Worm (Caenorhabditis elegans) whole organism, midembryonic: Measurements from ENCODE around the gene B0457.2.

Source experiments
- T22C8.4 ChIP-seq: fragments of 200-800 bp; sonication (Bioruptor generic); IDR thresholded peaks from 2 replicates; pipeline ENCODE4 v1.3.6; 2022; ENCODE audit warnings: missing genetic modification characterization, missing compliant biosample characterization
- cog-1 ChIP-seq: sonication (generic microtip); optimal IDR thresholded peaks from 2 replicates; lab custom pipeline; 2016; ENCODE audit warnings: missing genetic modification characterization, missing compliant biosample characterization
- flt-1 ChIP-seq: fragments of 200-800 bp; sonication (Bioruptor generic); IDR thresholded peaks from 2 replicates; pipeline ENCODE4 v1.3.6; 2022; ENCODE audit warnings: missing genetic modification characterization, missing compliant biosample characterization
- klf-2 ChIP-seq: fragments of 200-800 bp; sonication (Bioruptor generic); conservative IDR thresholded peaks from 2 replicates; pipeline ENCODE4 v1.3.6; 2022; ENCODE audit warnings: missing genetic modification reagents, missing genetic modification characterization, missing compliant biosample characterization
- med-1 ChIP-seq: sonication (generic microtip); optimal IDR thresholded peaks from 2 replicates; lab custom pipeline; 2017; ENCODE audit warnings: missing genetic modification characterization, mild to moderate bottlenecking, missing compliant biosample characterization, antibody characterized with exemption, missing genetic modification reagents; ENCODE audit not compliant: insufficient read depth
- ref-1 ChIP-seq: fragments of 200-800 bp; sonication (Bioruptor generic); conservative IDR thresholded peaks from 2 replicates; pipeline ENCODE4 v1.3.6; 2022; ENCODE audit warnings: missing genetic modification reagents, missing genetic modification characterization, missing compliant biosample characterization
- tab-1 ChIP-seq: fragments of 200-800 bp; sonication (Bioruptor generic); IDR thresholded peaks from 2 replicates; pipeline ENCODE4 v1.3.6; 2022; ENCODE audit warnings: missing genetic modification characterization, missing compliant biosample characterization
- ztf-23 ChIP-seq: fragments of 200-800 bp; sonication (Bioruptor generic); IDR thresholded peaks from 2 replicates; pipeline ENCODE4 v1.3.6; 2022; ENCODE audit warnings: missing genetic modification reagents, missing genetic modification characterization, missing compliant biosample characterization
- ztf-29 ChIP-seq: fragments of 200-800 bp; sonication (Bioruptor generic); IDR thresholded peaks from 2 replicates; pipeline ENCODE4 v1.3.6; 2022; ENCODE audit warnings: missing genetic modification reagents, missing genetic modification characterization, missing compliant biosample characterization

B0457.2 gene

DNA sequence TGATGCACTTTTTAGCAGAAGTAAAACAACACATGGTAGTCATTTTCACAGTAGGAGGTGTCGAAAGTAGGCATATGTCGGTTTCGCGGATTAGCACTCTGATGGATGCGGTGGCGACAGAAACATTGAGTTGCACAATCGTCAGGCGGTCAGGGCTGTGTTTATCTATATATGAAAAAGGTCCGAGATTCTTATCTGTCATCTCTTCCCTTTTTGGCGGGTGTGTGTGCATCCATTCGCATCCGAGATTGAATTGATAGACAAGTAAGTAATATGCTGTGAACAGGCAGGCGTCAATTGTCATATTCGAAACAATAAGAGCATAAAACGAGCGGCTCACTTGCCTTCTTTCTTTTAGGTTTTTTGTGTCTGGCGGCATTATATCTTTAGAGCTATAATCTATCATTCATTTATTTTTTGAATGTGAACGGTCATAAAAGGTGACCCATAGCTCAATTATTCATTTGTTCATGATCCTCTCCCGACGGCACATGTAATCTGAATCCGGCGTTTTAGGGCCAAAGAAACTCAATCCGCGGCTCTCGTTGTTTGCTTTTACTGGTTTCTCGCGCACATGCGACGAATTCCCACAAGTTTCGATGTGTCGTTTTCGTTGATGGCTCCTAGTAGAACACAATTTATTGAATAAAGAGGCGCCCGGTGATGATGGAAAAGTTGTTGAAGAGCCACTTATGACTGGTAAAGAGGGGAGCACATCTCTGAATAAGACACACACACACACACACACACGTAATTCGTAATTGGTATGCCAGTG is 27.6 kb downstream of the B0457.2 start:
- no peak for TF ChIP-seq med-1 (GFP tag; lab: Kevin White, UChicago)
- TF ChIP-seq ref-1 (GFP tag; lab: Robert Waterston, UW) = 0 out of 2 replicates have a peak, but pooled peaks have one; percentile 31

DNA sequence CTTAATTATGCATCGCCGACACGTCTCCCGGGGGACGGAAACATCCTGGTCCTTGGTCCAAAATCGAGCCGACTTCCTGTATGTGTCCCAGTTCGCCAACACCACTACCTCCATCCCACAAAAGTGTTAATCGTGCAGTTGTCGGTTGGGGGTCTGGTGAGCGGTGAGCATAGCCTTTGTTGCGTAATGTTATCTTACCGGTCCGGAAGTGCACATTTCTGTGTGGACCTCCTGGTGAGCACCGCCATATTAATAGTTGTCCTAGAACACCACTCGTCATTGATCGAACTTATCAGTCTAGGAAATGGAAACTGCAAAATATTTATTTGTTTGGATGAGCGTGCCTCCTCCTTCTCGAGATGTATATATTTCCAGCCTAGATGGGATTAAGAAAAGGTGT is 29.1 kb downstream of the B0457.2 start:
- TF ChIP-seq ref-1 (GFP tag; lab: Robert Waterston, UW) = no peak
- no peak for TF ChIP-seq tab-1 (GFP tag; lab: Robert Waterston, UW)
- TF ChIP-seq cog-1 = no peak
- no peak for TF ChIP-seq ztf-29 (GFP tag; lab: Robert Waterston, UW)
- TF ChIP-seq ztf-23 (GFP tag; lab: Robert Waterston, UW) = no peak
- TF ChIP-seq T22C8.4 (GFP tag; lab: Robert Waterston, UW) = no peak

DNA sequence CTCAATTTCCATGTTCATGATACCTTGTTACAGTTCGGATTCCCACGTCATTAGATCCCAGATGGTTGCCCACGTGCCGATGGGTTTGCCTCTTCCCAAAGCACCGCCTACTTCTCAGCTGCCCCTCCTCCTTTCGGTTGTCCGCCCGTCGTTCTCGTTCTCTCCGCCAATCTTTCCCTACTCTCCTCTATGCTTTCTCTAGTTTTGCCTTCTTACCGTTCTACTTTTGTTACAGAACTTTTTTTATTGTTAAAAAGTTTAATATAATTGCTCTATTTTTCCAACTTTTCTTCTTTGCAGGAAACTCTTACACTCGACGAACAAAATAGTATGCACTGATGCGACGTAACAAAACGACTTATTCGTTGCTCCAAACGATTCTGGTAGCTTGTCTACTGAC is 29.8 kb downstream of the B0457.2 start, which contains the start of gene lat-1:
lat-1 (plus strand) TSS at position 301 of the 400 bp plus-strand sequence.
- TF ChIP-seq flt-1 (GFP tag; lab: Robert Waterston, UW) = no peak
- no peak for TF ChIP-seq ztf-29 (GFP tag; lab: Robert Waterston, UW)
- TF ChIP-seq med-1 (GFP tag; lab: Kevin White, UChicago) = no peak
- no peak for TF ChIP-seq tab-1 (GFP tag; lab: Robert Waterston, UW)
- TF ChIP-seq T22C8.4 (GFP tag; lab: Robert Waterston, UW) = no peak

DNA sequence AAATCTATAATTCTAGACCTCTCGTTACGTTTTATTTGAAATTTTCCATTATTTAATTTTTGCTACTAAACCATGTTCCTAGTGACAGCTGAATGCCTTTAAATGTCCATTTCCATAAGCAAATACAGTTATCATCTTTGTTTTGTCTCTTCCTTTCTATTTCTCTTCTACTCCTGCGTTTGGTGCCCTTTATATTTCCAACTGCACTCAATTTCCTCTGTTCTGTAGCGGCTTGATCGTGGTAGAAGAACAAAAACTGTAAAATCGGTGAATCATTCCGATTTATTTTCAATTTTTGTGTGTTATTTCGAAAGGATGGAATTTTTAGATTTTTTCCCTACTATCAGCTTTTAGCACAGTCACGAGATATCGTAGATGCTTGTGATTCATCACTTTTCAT is 30.5 kb downstream of the B0457.2 start:
- TF ChIP-seq klf-2 (no peak), ztf-23 (GFP tag; lab: Robert Waterston, UW) (no peak), ztf-29 (GFP tag; lab: Robert Waterston, UW) (no peak), flt-1 (GFP tag; lab: Robert Waterston, UW) (no peak), med-1 (GFP tag; lab: Kevin White, UChicago) (no peak), cog-1 (no peak), T22C8.4 (GFP tag; lab: Robert Waterston, UW) (no peak), tab-1 (GFP tag; lab: Robert Waterston, UW) (no peak), ref-1 (GFP tag; lab: Robert Waterston, UW) (no peak)

DNA sequence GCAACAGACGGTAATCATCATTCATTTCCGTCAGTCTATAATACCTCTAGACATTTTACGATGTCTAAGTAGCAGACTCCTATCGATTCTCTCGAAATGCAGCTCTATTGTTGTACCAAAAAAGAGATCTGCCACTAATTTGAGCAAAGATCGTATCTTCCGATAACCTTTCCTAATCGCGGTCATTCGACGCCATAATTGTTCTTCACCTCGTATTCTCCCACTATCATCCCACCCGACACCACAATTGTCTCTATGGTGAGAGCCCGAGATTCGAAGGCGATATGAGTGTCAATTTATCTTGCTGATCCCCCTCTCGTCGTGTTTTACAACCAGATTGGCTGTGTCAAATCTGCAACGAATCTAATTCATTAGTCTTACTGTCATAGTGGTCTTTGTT is 31.0 kb downstream of the B0457.2 start:
- TF ChIP-seq klf-2 = no peak
- TF ChIP-seq T22C8.4 (GFP tag; lab: Robert Waterston, UW) = no peak
- no peak for TF ChIP-seq med-1 (GFP tag; lab: Kevin White, UChicago)
- no peak for TF ChIP-seq cog-1
- TF ChIP-seq ref-1 (GFP tag; lab: Robert Waterston, UW) = no peak

DNA sequence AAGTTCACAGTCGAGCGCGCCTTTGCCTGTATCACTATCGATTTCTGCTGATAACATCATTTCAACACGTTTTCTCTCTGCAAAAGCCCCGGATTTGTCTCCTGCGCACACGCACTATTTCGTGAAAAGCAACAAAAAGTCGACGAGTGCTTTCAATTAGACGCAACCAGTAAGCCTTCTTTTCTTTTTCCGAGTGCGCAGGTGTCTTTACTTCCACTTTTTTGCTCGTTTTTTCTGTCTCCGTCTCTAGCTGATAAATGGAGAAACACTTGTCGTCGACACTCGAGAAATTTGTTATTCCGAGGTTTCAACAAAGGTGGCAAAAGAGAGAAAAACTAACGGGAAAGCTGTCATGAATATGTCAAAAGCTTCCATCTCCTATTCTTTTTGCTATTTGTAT is 34.7 kb downstream of the B0457.2 start:
- no peak for TF ChIP-seq klf-2
- TF ChIP-seq T22C8.4 (GFP tag; lab: Robert Waterston, UW) = no peak
- no peak for TF ChIP-seq ztf-23 (GFP tag; lab: Robert Waterston, UW)
- TF ChIP-seq ref-1 (GFP tag; lab: Robert Waterston, UW) = no peak
- TF ChIP-seq cog-1 = no peak
- no peak for TF ChIP-seq tab-1 (GFP tag; lab: Robert Waterston, UW)
- no peak for TF ChIP-seq flt-1 (GFP tag; lab: Robert Waterston, UW)
- TF ChIP-seq ztf-29 (GFP tag; lab: Robert Waterston, UW) = no peak
- no peak for TF ChIP-seq med-1 (GFP tag; lab: Kevin White, UChicago)

DNA sequence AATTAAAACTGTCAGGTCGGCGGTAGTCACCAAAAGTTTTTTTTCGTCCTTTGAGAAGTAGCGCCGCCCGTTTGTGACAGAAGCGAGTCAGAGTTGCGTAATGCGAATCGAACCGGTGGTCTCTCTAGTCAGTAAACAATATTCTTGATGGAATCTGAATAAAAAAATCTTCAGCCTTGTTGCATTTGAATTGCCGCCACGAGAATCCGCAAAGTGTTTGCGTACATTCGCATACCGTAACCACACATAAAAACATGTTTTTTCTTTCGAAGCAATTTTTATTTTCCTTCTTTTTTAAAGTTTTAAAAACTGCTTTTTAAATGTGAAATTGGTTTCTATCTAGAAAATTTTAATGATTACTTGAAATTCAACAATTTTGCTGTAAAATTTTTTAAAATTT is 35.3 kb downstream of the B0457.2 start:
- TF ChIP-seq tab-1 (GFP tag; lab: Robert Waterston, UW) = no peak

DNA sequence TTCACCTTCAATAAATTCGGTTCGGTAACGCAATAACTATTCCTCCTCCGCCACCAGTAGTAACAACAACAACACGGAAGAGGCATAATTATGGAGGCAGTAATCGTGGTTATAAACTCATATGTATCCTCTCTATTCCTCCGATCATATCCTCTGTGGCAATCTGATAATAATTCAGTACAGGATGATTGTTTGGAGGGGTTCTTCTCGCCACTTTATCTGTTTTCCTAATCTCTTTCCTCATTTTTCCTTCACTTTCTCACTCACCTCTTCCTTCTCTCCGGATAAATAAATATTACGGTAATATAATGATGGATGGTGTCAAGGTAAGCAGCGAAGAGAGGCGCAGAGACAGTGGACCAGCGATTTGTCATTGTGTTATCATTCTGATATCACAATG is 35.8 kb downstream of the B0457.2 start:
- no peak for TF ChIP-seq ztf-29 (GFP tag; lab: Robert Waterston, UW)
- TF ChIP-seq ref-1 (GFP tag; lab: Robert Waterston, UW) = no peak
- TF ChIP-seq tab-1 (GFP tag; lab: Robert Waterston, UW) = no peak
- no peak for TF ChIP-seq med-1 (GFP tag; lab: Kevin White, UChicago)
- TF ChIP-seq cog-1 = no peak
- TF ChIP-seq T22C8.4 (GFP tag; lab: Robert Waterston, UW) = no peak
- no peak for TF ChIP-seq flt-1 (GFP tag; lab: Robert Waterston, UW)
- no peak for TF ChIP-seq klf-2
- no peak for TF ChIP-seq ztf-23 (GFP tag; lab: Robert Waterston, UW)

DNA sequence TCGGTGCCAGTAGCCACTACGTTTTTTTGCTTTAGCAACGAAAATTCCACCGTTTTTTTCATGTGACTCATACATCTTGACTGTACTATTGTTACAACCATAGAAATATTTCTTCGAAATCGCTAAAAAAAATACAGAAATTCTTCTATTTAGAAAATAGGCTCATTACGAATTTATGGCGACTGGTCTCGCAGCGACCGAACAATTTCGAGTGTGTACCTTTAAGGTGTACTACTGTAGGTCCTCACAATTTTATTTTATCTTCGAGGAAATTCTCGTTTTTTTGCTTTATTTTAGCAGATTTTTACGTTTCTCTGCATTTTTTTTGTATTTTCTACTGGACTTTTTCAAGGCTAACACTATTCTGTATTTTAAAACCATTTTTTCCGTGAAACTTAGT is 36.3 kb downstream of the B0457.2 start:
- TF ChIP-seq klf-2 = no peak
- no peak for TF ChIP-seq flt-1 (GFP tag; lab: Robert Waterston, UW)

DNA sequence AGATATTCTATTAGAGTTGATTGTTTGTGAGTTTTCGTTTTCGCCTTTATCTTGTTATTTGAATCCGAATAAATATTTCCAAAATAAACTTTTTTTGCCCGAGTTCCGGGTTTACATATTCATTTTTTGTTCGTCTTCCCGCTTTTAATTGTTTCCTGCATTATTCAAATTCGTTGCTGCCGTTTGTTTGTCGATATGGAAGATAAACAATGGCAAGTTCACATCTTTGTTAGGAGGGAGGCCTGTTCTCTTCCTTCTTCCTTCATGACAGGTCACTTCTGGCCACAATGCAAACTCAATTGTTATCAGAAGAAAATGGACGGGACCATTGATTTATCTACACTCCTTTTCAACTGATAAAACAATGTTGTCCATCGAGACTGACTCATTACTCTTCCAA is 36.8 kb downstream of the B0457.2 start:
- TF ChIP-seq T22C8.4 (GFP tag; lab: Robert Waterston, UW) = no peak
- TF ChIP-seq tab-1 (GFP tag; lab: Robert Waterston, UW) = no peak
- no peak for TF ChIP-seq med-1 (GFP tag; lab: Kevin White, UChicago)
- TF ChIP-seq ref-1 (GFP tag; lab: Robert Waterston, UW) = no peak
- no peak for TF ChIP-seq cog-1
- no peak for TF ChIP-seq ztf-23 (GFP tag; lab: Robert Waterston, UW)
- TF ChIP-seq ztf-29 (GFP tag; lab: Robert Waterston, UW) = no peak
- no peak for TF ChIP-seq klf-2
- no peak for TF ChIP-seq flt-1 (GFP tag; lab: Robert Waterston, UW)
